Worm (Caenorhabditis elegans) whole organism, L4 larva: Measurements from ENCODE around the gene K07F5.14.

ENCODE experiments used
- ceh-20 ChIP-seq: fragments of 200-800 bp; sonication (Bioruptor generic); IDR thresholded peaks from 2 replicates; pipeline ENCODE4 v1.3.6; 2022; ENCODE audit warnings: missing genetic modification reagents, missing genetic modification characterization, missing compliant biosample characterization
- lin-39 ChIP-seq: fragments of 150-350 bp; optimal IDR thresholded peaks from 2 replicates; lab custom pipeline; 2014; ENCODE audit warnings: missing biosample characterization, missing genetic modification reagents, missing genetic modification characterization
- lsy-2 ChIP-seq, 2 experiments: fragments of 150-350 bp in 1 of 2; sonication (generic microtip) in 1 of 2; optimal IDR thresholded peaks; 2 replicates each; lab custom pipeline; 2014 to 2017; ENCODE audit warnings: missing biosample characterization in 2 of 2, missing genetic modification characterization in 2 of 2
- nhr-237 ChIP-seq: sonication (generic microtip); optimal IDR thresholded peaks from 2 replicates; lab custom pipeline; 2017; ENCODE audit warnings: missing biosample characterization, missing genetic modification characterization
- nhr-25 ChIP-seq: sonication (generic microtip); optimal IDR thresholded peaks from 2 replicates; lab custom pipeline; 2017; ENCODE audit warnings: missing genetic modification characterization, mild to moderate bottlenecking, missing compliant biosample characterization, antibody characterized with exemption, moderate library complexity, borderline replicate concordance; ENCODE audit not compliant: insufficient read depth
- unc-62 ChIP-seq, 3 experiments: fragments of 150-350 bp in 1 of 3; sonication (generic microtip); optimal IDR thresholded peaks in 2 of 3; peaks in 1 of 3; 1 replicate in 1 of 3; 2 replicates in 2 of 3; lab custom pipeline; 2014 to 2017; ENCODE audit warnings: missing biosample characterization in 3 of 3, missing genetic modification characterization in 3 of 3, missing genetic modification reagents in 3 of 3, missing genotype in 1 of 3
- zag-1 ChIP-seq: fragments of 150-350 bp; optimal IDR thresholded peaks from 2 replicates; lab custom pipeline; 2014; ENCODE audit warnings: missing biosample characterization, missing genetic modification characterization

- TF ChIP-seq zag-1 (tag; lab: Kevin White, UChicago) (no peak), ceh-20 (no peak), lsy-2 (tag; optimal IDR thresholded peaks at IDR 0.05; lab: Kevin White, UChicago) (no peak), nhr-25 (tag; lab: Kevin White, UChicago) (no peak), nhr-237 (tag; lab: Kevin White, UChicago) (no peak), unc-62 (GFP tag; optimal IDR thresholded peaks at IDR 0.05 in 1 of 2; lab: Kevin White, UChicago) (peak in 1 of 2 experiments; percentile 71), unc-62 (tag; optimal IDR thresholded peaks at IDR 0.05; lab: Kevin White, UChicago) (no peak), lin-39 (tag; lab: Kevin White, UChicago) (no peak)
Observed at ce11 chrIV:9843760-9844159, 18.3 kb upstream of the K07F5.14 start, which contains the start of gene nspd-2.
